Fruit fly (Drosophila melanogaster) whole organism, embryonic: ENCODE data around the gene RpL8.

Experiments
- BtbVII ChIP-seq: fragments of 200-800 bp; sonication (Bioruptor generic); optimal IDR thresholded peaks from 3 replicates; lab custom pipeline; 2017; ENCODE audit warnings: missing biosample characterization, mild to moderate bottlenecking, missing genetic modification characterization
- CG10209 ChIP-seq: fragments of 200-800 bp; sonication (Bioruptor generic); optimal IDR thresholded peaks from 3 replicates; lab custom pipeline; 2017; ENCODE audit warnings: missing biosample characterization, mild to moderate bottlenecking, missing genetic modification characterization, missing genetic modification reagents
- CG11085 ChIP-seq: fragments of 200-800 bp; sonication (Bioruptor generic); IDR thresholded peaks from 2 replicates; pipeline ENCODE4 v1.3.6; 2022; ENCODE audit warnings: missing biosample characterization, missing genetic modification characterization
- CG11696 ChIP-seq: fragments of 200-800 bp; sonication (Bioruptor generic); IDR thresholded peaks from 2 replicates; pipeline ENCODE4 v1.3.6; 2022; ENCODE audit warnings: missing biosample characterization, missing genetic modification characterization
- CG12236 ChIP-seq: fragments of 200-800 bp; sonication (Bioruptor generic); optimal IDR thresholded peaks from 2 replicates; lab custom pipeline; 2016; ENCODE audit warnings: missing biosample characterization, missing genetic modification characterization
- CG1233 ChIP-seq: fragments of 200-800 bp; sonication (Bioruptor generic); optimal IDR thresholded peaks from 4 replicates; lab custom pipeline; 2018; ENCODE audit warnings: missing biosample characterization, mild to moderate bottlenecking, missing genetic modification characterization
- CG12391 ChIP-seq: fragments of 200-800 bp; sonication (Bioruptor generic); optimal IDR thresholded peaks from 3 replicates; lab custom pipeline; 2018; ENCODE audit warnings: missing biosample characterization, mild to moderate bottlenecking, missing genetic modification characterization, moderate library complexity
- CG17186 ChIP-seq: fragments of 200-800 bp; sonication (Bioruptor generic); optimal IDR thresholded peaks from 3 replicates; lab custom pipeline; 2017; ENCODE audit warnings: missing biosample characterization, missing genetic modification reagents, missing genetic modification characterization
- CG1832 ChIP-seq: fragments of 200-800 bp; sonication (Bioruptor generic); optimal IDR thresholded peaks from 2 replicates; lab custom pipeline; 2017; ENCODE audit warnings: missing biosample characterization, mild to moderate bottlenecking, missing genetic modification characterization, inconsistent platforms
- CG30020 ChIP-seq: fragments of 200-800 bp; optimal IDR thresholded peaks from 2 replicates; lab custom pipeline; 2019; ENCODE audit warnings: missing biosample characterization, mild to moderate bottlenecking, missing genetic modification characterization, moderate library complexity
- CG30431 ChIP-seq: fragments of 200-800 bp; sonication (Bioruptor generic); optimal IDR thresholded peaks from 2 replicates; lab custom pipeline; 2017; ENCODE audit warnings: missing biosample characterization, missing genetic modification characterization
- CG31224 ChIP-seq: fragments of 200-800 bp; sonication (Bioruptor generic); IDR thresholded peaks from 2 replicates; pipeline ENCODE4 v1.3.6; 2022; ENCODE audit warnings: missing biosample characterization, missing genetic modification characterization
- CG3163 ChIP-seq: fragments of 200-800 bp; sonication (Bioruptor generic); optimal IDR thresholded peaks from 3 replicates; lab custom pipeline; 2016; ENCODE audit warnings: missing biosample characterization, missing genetic modification characterization
- CG3281 ChIP-seq: fragments of 200-800 bp; sonication (Bioruptor generic); optimal IDR thresholded peaks from 3 replicates; lab custom pipeline; 2017; ENCODE audit warnings: missing biosample characterization, mild to moderate bottlenecking, missing genetic modification characterization
- CG33213 ChIP-seq: fragments of 200-800 bp; sonication (Bioruptor generic); optimal IDR thresholded peaks from 3 replicates; lab custom pipeline; 2016; ENCODE audit warnings: missing biosample characterization, missing genetic modification characterization
- CG33557 ChIP-seq: fragments of 200-800 bp; sonication (Bioruptor generic); optimal IDR thresholded peaks from 2 replicates; lab custom pipeline; 2019; ENCODE audit warnings: missing biosample characterization, mild to moderate bottlenecking, missing genetic modification characterization, moderate library complexity
- CG4730 ChIP-seq: fragments of 200-800 bp; sonication (Bioruptor generic); IDR thresholded peaks from 2 replicates; pipeline ENCODE4 v1.3.6; 2022; ENCODE audit warnings: missing biosample characterization, missing genetic modification characterization
- CG6791 ChIP-seq: fragments of 200-800 bp; sonication (Bioruptor generic); IDR thresholded peaks from 3 replicates; pipeline ENCODE4 v1.3.6; 2022; ENCODE audit warnings: missing biosample characterization, missing genetic modification characterization; ENCODE audit not compliant: partially characterized antibody
- CG7556 ChIP-seq: fragments of 200-800 bp; sonication (Bioruptor generic); optimal IDR thresholded peaks from 2 replicates; lab custom pipeline; 2017; ENCODE audit warnings: missing biosample characterization, mild to moderate bottlenecking, missing genetic modification characterization
- CG9727 ChIP-seq: fragments of 200-800 bp; sonication (Bioruptor generic); optimal IDR thresholded peaks from 3 replicates; lab custom pipeline; 2017; ENCODE audit warnings: missing biosample characterization, mild to moderate bottlenecking, missing genetic modification characterization
- CkIIα-i1 ChIP-seq: fragments of 200-800 bp; sonication (Bioruptor generic); IDR thresholded peaks from 2 replicates; pipeline ENCODE4 v1.3.6; 2022; ENCODE audit warnings: missing biosample characterization, missing genetic modification characterization
- CoRest ChIP-seq: fragments of 200-800 bp; sonication (Bioruptor generic); optimal IDR thresholded peaks from 3 replicates; lab custom pipeline; 2018; ENCODE audit warnings: missing biosample characterization, mild to moderate bottlenecking, missing genetic modification characterization, moderate library complexity
- D19A ChIP-seq: fragments of 200-800 bp; optimal IDR thresholded peaks from 3 replicates; lab custom pipeline; 2019; ENCODE audit warnings: missing biosample characterization, mild to moderate bottlenecking, missing genetic modification characterization, moderate library complexity
- Dek ChIP-seq: fragments of 200-800 bp; sonication (Bioruptor generic); optimal IDR thresholded peaks from 3 replicates; lab custom pipeline; 2019; ENCODE audit warnings: missing biosample characterization, mild to moderate bottlenecking, missing genetic modification characterization, moderate library complexity
- Doc2 ChIP-seq: fragments of 200-800 bp; sonication (Bioruptor generic); IDR thresholded peaks from 2 replicates; pipeline ENCODE4 v1.3.6; 2022; ENCODE audit warnings: missing biosample characterization, missing genetic modification characterization
- GATAe ChIP-seq: fragments of 200-800 bp; sonication (Bioruptor generic); conservative IDR thresholded peaks from 2 replicates; pipeline ENCODE4 v1.3.6; 2022; ENCODE audit warnings: missing biosample characterization, missing genetic modification characterization
- Hsf ChIP-seq: fragments of 200-800 bp; sonication (Bioruptor generic); optimal IDR thresholded peaks from 3 replicates; lab custom pipeline; 2016; ENCODE audit warnings: missing biosample characterization, missing genetic modification characterization
- Lim3 ChIP-seq: fragments of 200-800 bp; sonication (Bioruptor generic); IDR thresholded peaks from 2 replicates; pipeline ENCODE4 v1.3.6; 2022; ENCODE audit warnings: missing biosample characterization, missing genetic modification characterization
- Mad ChIP-seq: fragments of 200-800 bp; sonication (Bioruptor generic); optimal IDR thresholded peaks from 2 replicates; lab custom pipeline; 2016; ENCODE audit warnings: missing biosample characterization, missing genetic modification characterization
- Myb ChIP-seq: fragments of 200-800 bp; sonication (Bioruptor generic); optimal IDR thresholded peaks from 2 replicates; lab custom pipeline; 2016; ENCODE audit warnings: missing biosample characterization, missing genetic modification characterization
- Nf-YB ChIP-seq: fragments of 200-800 bp; sonication (Bioruptor generic); optimal IDR thresholded peaks from 3 replicates; lab custom pipeline; 2019; ENCODE audit warnings: missing biosample characterization, mild to moderate bottlenecking, missing genetic modification characterization, moderate library complexity
- Vsx1 ChIP-seq: fragments of 200-800 bp; sonication (Bioruptor generic); optimal IDR thresholded peaks from 2 replicates; lab custom pipeline; 2017; ENCODE audit warnings: missing biosample characterization, mild to moderate bottlenecking, missing genetic modification characterization, missing genetic modification reagents
- ab ChIP-seq: fragments of 200-800 bp; sonication (Bioruptor generic); optimal IDR thresholded peaks from 2 replicates; lab custom pipeline; 2016; ENCODE audit warnings: missing biosample characterization, missing genetic modification characterization
- cas ChIP-seq: fragments of 200-800 bp; sonication (Bioruptor generic); IDR thresholded peaks from 2 replicates; pipeline ENCODE4 v1.3.6; 2022; ENCODE audit warnings: missing biosample characterization, missing genetic modification characterization
- ci ChIP-seq: fragments of 200-800 bp; sonication (Bioruptor generic); IDR thresholded peaks from 3 replicates; pipeline ENCODE4 v1.3.6; 2022; ENCODE audit warnings: missing biosample characterization, missing genetic modification characterization
- ems ChIP-seq: fragments of 200-800 bp; sonication (Bioruptor generic); optimal IDR thresholded peaks from 3 replicates; lab custom pipeline; 2016; ENCODE audit warnings: missing biosample characterization, missing genetic modification characterization
- ewg ChIP-seq: fragments of 200-800 bp; sonication (Bioruptor generic); optimal IDR thresholded peaks from 3 replicates; lab custom pipeline; 2017; ENCODE audit warnings: mild to moderate bottlenecking, missing biosample characterization, missing genetic modification reagents, missing genetic modification characterization
- ham ChIP-seq: fragments of 200-800 bp; sonication (Bioruptor generic); IDR thresholded peaks from 2 replicates; pipeline ENCODE4 v1.3.6; 2022; ENCODE audit warnings: missing biosample characterization, missing genetic modification characterization
- hbn ChIP-seq: fragments of 200-800 bp; sonication (Bioruptor generic); IDR thresholded peaks from 2 replicates; pipeline ENCODE4 v1.3.6; 2022; ENCODE audit warnings: missing biosample characterization, missing genetic modification characterization; ENCODE audit not compliant: partially characterized antibody
- jigr1 ChIP-seq: fragments of 200-800 bp; sonication (Bioruptor generic); IDR thresholded peaks from 3 replicates; pipeline ENCODE4 v1.3.6; 2022; ENCODE audit warnings: missing biosample characterization, missing genetic modification characterization
- pzg ChIP-seq: fragments of 200-800 bp; sonication (Bioruptor generic); optimal IDR thresholded peaks from 3 replicates; lab custom pipeline; 2018; ENCODE audit warnings: missing biosample characterization, mild to moderate bottlenecking, missing genetic modification characterization, moderate library complexity
- ssp ChIP-seq: fragments of 200-800 bp; sonication (Bioruptor generic); IDR thresholded peaks from 2 replicates; pipeline ENCODE4 v1.3.6; 2022; ENCODE audit warnings: missing biosample characterization, missing genetic modification characterization
- stc ChIP-seq: fragments of 200-800 bp; sonication (Bioruptor generic); IDR thresholded peaks from 2 replicates; pipeline ENCODE4 v1.3.6; 2022; ENCODE audit warnings: missing biosample characterization, missing genetic modification characterization
- tna ChIP-seq: fragments of 200-800 bp; sonication (Bioruptor generic); IDR thresholded peaks from 2 replicates; pipeline ENCODE4 v1.3.6; 2022; ENCODE audit warnings: missing biosample characterization, missing genetic modification characterization; ENCODE audit not compliant: partially characterized antibody
- tx ChIP-seq: fragments of 200-800 bp; sonication (Bioruptor generic); optimal IDR thresholded peaks from 2 replicates; lab custom pipeline; 2016; ENCODE audit warnings: missing biosample characterization, missing genetic modification characterization
- unpg ChIP-seq: fragments of 200-800 bp; sonication (Bioruptor generic); optimal IDR thresholded peaks from 3 replicates; lab custom pipeline; 2018; ENCODE audit warnings: missing biosample characterization, mild to moderate bottlenecking, missing genetic modification characterization, moderate library complexity
- z ChIP-seq: fragments of 200-800 bp; sonication (Bioruptor generic); IDR thresholded peaks from 3 replicates; pipeline ENCODE4 v1.3.6; 2022; ENCODE audit warnings: missing biosample characterization, missing genetic modification characterization
- zf30C ChIP-seq: fragments of 200-800 bp; sonication (Bioruptor generic); optimal IDR thresholded peaks from 3 replicates; lab custom pipeline; 2018; ENCODE audit warnings: missing biosample characterization, mild to moderate bottlenecking, missing genetic modification characterization
- zfh2 ChIP-seq: fragments of 200-800 bp; sonication (Bioruptor generic); optimal IDR thresholded peaks from 2 replicates; lab custom pipeline; 2016; ENCODE audit warnings: missing biosample characterization, missing genetic modification characterization

RpL8 gene

DNA sequence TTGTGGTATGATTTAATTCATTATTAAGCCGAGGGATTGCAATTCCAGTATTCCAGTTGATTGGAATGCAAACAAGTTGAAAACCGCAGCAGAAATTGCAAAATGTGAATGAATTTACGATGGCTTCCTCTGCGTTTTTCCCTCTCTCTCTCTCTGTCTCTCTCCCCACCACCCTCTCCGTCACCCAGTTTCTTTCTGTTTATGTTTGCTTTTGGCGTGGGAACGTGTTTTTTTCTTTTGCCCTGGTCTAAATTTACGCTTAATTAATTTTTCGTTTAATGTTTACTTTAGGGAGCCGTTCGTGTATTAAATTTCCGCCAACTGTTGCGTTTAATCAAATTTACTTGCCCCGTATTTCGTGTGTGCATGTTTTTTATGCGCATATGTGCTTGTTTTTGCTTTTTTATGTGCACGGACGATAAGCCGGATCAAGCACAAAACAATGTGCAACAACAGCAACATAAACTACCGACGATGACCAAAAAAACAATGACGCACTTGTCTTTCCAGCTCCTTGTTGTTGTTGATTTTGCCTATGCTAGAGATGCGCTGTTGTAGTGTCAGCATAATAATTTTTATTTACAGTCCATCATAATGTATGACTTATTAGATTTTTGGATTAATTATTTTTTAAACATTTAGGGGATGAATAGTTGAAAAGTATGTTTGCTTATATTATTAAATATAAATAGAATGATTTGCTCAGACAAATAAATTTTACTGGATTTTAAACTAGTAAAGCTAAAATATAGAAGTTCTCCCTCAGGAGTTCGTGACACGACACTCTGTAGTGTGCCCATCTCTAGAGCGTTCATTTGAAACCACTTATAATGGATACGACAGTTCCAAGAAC is 2.9 kb downstream of the RpL8 start:
- TF ChIP-seq ems (no peak), CG30431 (GFP tag; lab: Kevin White, UChicago) (peak; percentile 37), stc (GFP tag; lab: Robert Waterston, UW) (0 out of 2 replicates have a peak, but pooled peaks have one; percentile 10), CG3163 (GFP tag; lab: Kevin White, UChicago) (no peak), Mad (GFP tag; lab: Kevin White, UChicago) (peak; percentile 32), CG30020 (peak; percentile 61), ewg (peak; percentile 52), CG1233 (GFP tag; lab: Kevin White, UChicago) (peak; percentile 73), CG33213 (no peak), Lim3 (no peak), ci (GFP tag; lab: Robert Waterston, UW) (peak; percentile 61), CG12391 (tag; lab: Kevin White, UChicago) (peak; percentile 86), CG17186 (GFP tag; lab: Kevin White, UChicago) (no peak), ab (no peak), cas (GFP tag; lab: Robert Waterston, UW) (0 out of 2 replicates have a peak, but pooled peaks have one; percentile 45), tx (GFP tag; lab: Kevin White, UChicago) (no peak), Vsx1 (GFP tag; lab: Kevin White, UChicago) (no peak), CkIIα-i1 (no peak), Hsf (peak; percentile 46), CG6791 (peak; percentile 51; the same call in 2 of the 3 replicates), jigr1 (GFP tag; lab: Robert Waterston, UW) (no peak), Doc2 (GFP tag; lab: Robert Waterston, UW) (0 out of 2 replicates have a peak, but pooled peaks have one; percentile 25), zfh2 (peak; percentile 44), CG9727 (GFP tag; lab: Kevin White, UChicago) (peak; percentile 77), CG1832 (peak; percentile 25), CG12236 (GFP tag; lab: Kevin White, UChicago) (no peak), zf30C (GFP tag; lab: Kevin White, UChicago) (no peak), CG33557 (peak; percentile 81), ham (no peak), CG4730 (no peak), BtbVII (GFP tag; lab: Kevin White, UChicago) (peak; percentile 59), tna (GFP tag; lab: Robert Waterston, UW) (peak; percentile 46; the same call in 1 of the 2 replicates), unpg (GFP tag; lab: Kevin White, UChicago) (peak; percentile 79), Myb (GFP tag; lab: Kevin White, UChicago) (no peak), hbn (GFP tag; lab: Robert Waterston, UW) (peak; percentile 76), CG10209 (GFP tag; lab: Kevin White, UChicago) (peak; percentile 74), CG7556 (GFP tag; lab: Kevin White, UChicago) (peak; percentile 84), Dek (tag; lab: Kevin White, UChicago) (peak; percentile 69), GATAe (GFP tag; lab: Robert Waterston, UW) (no peak), ssp (GFP tag; lab: Robert Waterston, UW) (peak; percentile 44; the same call in 1 of the 2 replicates), CG3281 (peak; percentile 74), z (GFP tag; lab: Robert Waterston, UW) (no peak), CG11085 (GFP tag; lab: Robert Waterston, UW) (peak; percentile 31; the same call in 1 of the 2 replicates), Nf-YB (peak; percentile 62), D19A (tag; lab: Kevin White, UChicago) (peak; percentile 77), CoRest (peak; percentile 86), CG31224 (no peak), CG11696 (GFP tag; lab: Robert Waterston, UW) (no peak), pzg (GFP tag; lab: Kevin White, UChicago) (no peak)
